Worm (Caenorhabditis elegans) whole organism, L4 larva: ENCODE results near the gene col-97.

Experiments
- F10B5.3 ChIP-seq: sonication (generic microtip); optimal IDR thresholded peaks from 2 replicates; lab custom pipeline; 2016; ENCODE audit warnings: mild to moderate bottlenecking, missing genetic modification characterization, missing compliant biosample characterization
- F26F4.8 ChIP-seq: fragments of 200-800 bp; sonication (Bioruptor generic); conservative IDR thresholded peaks from 2 replicates; pipeline ENCODE4 v1.3.6; 2022; ENCODE audit warnings: missing genetic modification characterization, missing compliant biosample characterization
- ZK337.2 ChIP-seq: fragments of 200-800 bp; sonication (Bioruptor generic); IDR thresholded peaks from 2 replicates; pipeline ENCODE4 v1.3.6; 2022; ENCODE audit warnings: missing genetic modification reagents, missing genetic modification characterization, missing compliant biosample characterization
- ama-1 ChIP-seq: fragments of 150-350 bp; optimal IDR thresholded peaks from 2 replicates; lab custom pipeline; 2014; ENCODE audit warnings: inconsistent platforms, mixed read lengths
- ceh-20 ChIP-seq: fragments of 200-800 bp; sonication (Bioruptor generic); IDR thresholded peaks from 2 replicates; pipeline ENCODE4 v1.3.6; 2022; ENCODE audit warnings: missing genetic modification reagents, missing genetic modification characterization, missing compliant biosample characterization
- ceh-28 ChIP-seq: fragments of 150-350 bp; optimal IDR thresholded peaks from 2 replicates; lab custom pipeline; 2014; ENCODE audit warnings: missing biosample characterization, missing genetic modification reagents, missing genetic modification characterization
- ceh-82 ChIP-seq: sonication (generic microtip); optimal IDR thresholded peaks from 2 replicates; lab custom pipeline; 2017; ENCODE audit warnings: missing biosample characterization, missing genetic modification characterization
- fkh-10 ChIP-seq: fragments of 150-350 bp; optimal IDR thresholded peaks from 2 replicates; lab custom pipeline; 2014; ENCODE audit warnings: missing biosample characterization, missing genetic modification reagents, missing genetic modification characterization
- hmg-1.1 ChIP-seq: fragments of 200-800 bp; sonication (Bioruptor generic); IDR thresholded peaks from 2 replicates; pipeline ENCODE4 v1.3.6; 2022; ENCODE audit warnings: missing genetic modification reagents, missing genetic modification characterization, missing compliant biosample characterization
- lin-1 ChIP-seq: fragments of 200-800 bp; sonication (Bioruptor generic); IDR thresholded peaks from 2 replicates; pipeline ENCODE4 v1.3.6; 2022; ENCODE audit warnings: missing genetic modification reagents, missing genetic modification characterization, missing compliant biosample characterization
- lin-15B ChIP-seq: fragments of 150-350 bp; sonication (generic microtip); optimal IDR thresholded peaks from 3 replicates; lab custom pipeline; 2014; ENCODE audit warnings: missing biosample characterization, missing genetic modification characterization
- lir-3 ChIP-seq: sonication (generic microtip); optimal IDR thresholded peaks from 2 replicates; lab custom pipeline; 2016; ENCODE audit warnings: mild to moderate bottlenecking, missing genetic modification characterization, missing compliant biosample characterization
- nhr-77 ChIP-seq: fragments of 150-350 bp; optimal IDR thresholded peaks from 2 replicates; lab custom pipeline; 2014; ENCODE audit warnings: missing biosample characterization, missing genetic modification characterization
- pqm-1 ChIP-seq: sonication (generic microtip); optimal IDR thresholded peaks from 2 replicates; lab custom pipeline; 2017; ENCODE audit warnings: missing biosample characterization, missing genetic modification characterization
- rbr-2 ChIP-seq: sonication (generic microtip); optimal IDR thresholded peaks from 2 replicates; lab custom pipeline; 2016; ENCODE audit warnings: missing genotype, missing genetic modification characterization, missing compliant biosample characterization
- unc-39 ChIP-seq: sonication (generic microtip); optimal IDR thresholded peaks from 2 replicates; lab custom pipeline; 2017; ENCODE audit warnings: missing biosample characterization, missing genetic modification characterization
- zfp-3 ChIP-seq: fragments of 200-800 bp; sonication (Bioruptor generic); conservative IDR thresholded peaks from 2 replicates; pipeline ENCODE4 v1.3.6; 2022; ENCODE audit warnings: missing genetic modification reagents, missing genetic modification characterization, missing compliant biosample characterization

Gene col-97

DNA sequence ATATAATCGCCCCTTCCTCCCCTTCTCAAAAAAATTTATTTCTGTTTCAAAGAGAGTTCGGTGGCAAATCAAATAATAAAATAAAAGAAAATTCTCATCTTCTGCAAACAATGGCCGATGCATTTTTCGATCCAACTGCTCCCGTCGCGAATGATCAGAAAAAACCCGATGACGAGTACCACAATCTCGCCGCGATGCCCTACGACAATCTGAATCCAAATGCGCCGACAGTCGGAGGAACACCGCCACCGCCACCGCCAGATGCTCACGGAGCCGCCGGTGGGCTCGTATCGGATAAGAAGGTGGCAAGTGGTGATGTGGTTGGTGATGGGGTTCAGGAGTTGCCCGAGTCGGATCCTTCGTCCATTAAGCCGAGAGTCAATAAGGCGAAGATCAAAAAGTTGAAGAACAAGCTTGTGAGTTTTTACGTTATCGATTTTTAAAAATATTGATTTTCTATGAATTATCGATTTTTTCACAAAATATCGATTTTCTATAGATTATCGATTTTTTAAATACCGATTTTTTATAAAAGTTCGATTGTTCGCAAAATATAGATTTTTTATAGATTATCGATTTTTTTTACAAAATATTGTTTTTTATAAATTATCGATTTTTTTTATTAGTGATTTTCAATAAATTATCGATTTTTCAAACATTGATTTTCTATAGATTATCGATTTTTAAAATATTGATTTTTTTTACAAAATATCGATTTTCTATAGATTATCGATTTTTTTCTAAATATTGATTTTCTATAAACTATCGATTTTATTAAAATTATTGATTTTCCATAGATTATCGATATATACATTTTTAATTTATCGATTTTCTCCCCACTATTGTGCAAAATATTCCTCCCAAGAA, 41.9 kb downstream of the col-97 start, which contains the start of gene Y39E4A.1 (continued):
- no peak for TF ChIP-seq F10B5.3 (tag; lab: Kevin White, UChicago)
- no peak for TF ChIP-seq F26F4.8 (GFP tag; lab: Robert Waterston, UW)
- TF ChIP-seq ceh-82 (tag; lab: Kevin White, UChicago) = no peak
- TF ChIP-seq zfp-3 (GFP tag; lab: Robert Waterston, UW) = no peak
- TF ChIP-seq lin-1 (GFP tag; lab: Robert Waterston, UW) = 0 out of 2 replicates have a peak, but pooled peaks have one; percentile 17
- TF ChIP-seq fkh-10 (GFP tag; lab: Kevin White, UChicago) = no peak
- TF ChIP-seq ama-1 (lab: Kevin White, UChicago) = no peak
- TF ChIP-seq unc-39 (tag; lab: Kevin White, UChicago) = no peak
- TF ChIP-seq ceh-28 (tag; lab: Kevin White, UChicago) = peak; percentile 98
- TF ChIP-seq ceh-20 (GFP tag; lab: Robert Waterston, UW) = no peak
- no peak for TF ChIP-seq rbr-2
- TF ChIP-seq ZK337.2 (GFP tag; lab: Robert Waterston, UW) = peak; percentile 18; the same call in 1 of the 2 replicates
- TF ChIP-seq lir-3 (tag; lab: Kevin White, UChicago) = no peak
- no peak for TF ChIP-seq nhr-77 (tag; lab: Kevin White, UChicago)

DNA sequence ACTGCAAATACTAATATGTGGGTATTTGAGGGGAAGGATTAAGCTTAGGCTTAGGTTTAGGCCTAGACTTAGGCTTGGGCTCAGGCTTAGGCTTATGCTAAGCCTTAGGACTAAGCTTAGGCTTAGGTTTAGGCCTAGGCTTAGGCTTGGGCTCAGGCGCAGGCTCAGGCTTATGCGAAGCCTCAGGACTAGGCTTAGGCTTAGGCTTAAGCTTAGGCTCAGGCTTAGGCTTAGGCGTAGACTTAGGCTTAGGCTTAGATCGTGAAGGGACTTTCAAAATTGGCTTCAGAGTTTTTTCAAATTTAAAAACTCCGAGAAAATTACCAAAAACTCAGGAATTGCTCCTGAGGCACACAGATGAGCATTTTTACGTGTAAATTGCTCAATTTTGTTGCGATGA, 48.4 kb downstream of the col-97 start:
- TF ChIP-seq hmg-1.1 = 0 out of 2 replicates have a peak, but pooled peaks have one; percentile 17
- TF ChIP-seq ceh-20 (GFP tag; lab: Robert Waterston, UW) = peak; percentile 38; the same call in 1 of the 2 replicates
- TF ChIP-seq lin-15B = no peak
- TF ChIP-seq, all 104 proteins: peak for 2

DNA sequence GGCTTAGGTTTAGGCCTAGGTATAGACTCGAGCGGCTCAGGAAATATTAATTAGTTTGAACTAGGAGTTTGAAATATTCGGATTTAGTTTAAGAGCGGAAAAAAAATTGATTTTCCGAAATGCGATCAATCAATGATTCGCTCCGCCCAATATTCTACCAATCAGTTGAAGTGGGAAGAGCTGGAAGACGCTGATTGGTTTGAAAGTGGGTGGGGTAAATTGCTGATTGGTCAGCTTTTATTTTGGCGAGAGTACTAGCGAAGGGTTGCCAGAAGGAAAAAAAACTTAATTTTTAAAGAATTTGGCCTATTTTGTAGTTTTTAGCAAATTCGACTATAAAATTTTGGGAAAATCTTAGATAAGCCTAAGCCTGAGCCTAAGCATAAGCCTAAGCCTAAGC, 49.4 kb downstream of the col-97 start:
- TF ChIP-seq pqm-1 (tag; lab: Kevin White, UChicago) = no peak
